Worm (Caenorhabditis elegans) whole organism, L1 larva: ENCODE measurements around the gene Y38H6C.9.

ENCODE experiments used
- Y116A8C.19 ChIP-seq: sonication (generic microtip); optimal IDR thresholded peaks from 2 replicates; lab custom pipeline; 2016; ENCODE audit warnings: missing compliant biosample characterization, missing genetic modification characterization, borderline replicate concordance
- aly-2 ChIP-seq: fragments of 150-350 bp; optimal IDR thresholded peaks from 2 replicates; lab custom pipeline; 2014; ENCODE audit warnings: missing biosample characterization, missing genetic modification characterization
- ceh-82 ChIP-seq, 3 experiments: fragments of 150-350 bp in 1 of 3; sonication (generic microtip) in 2 of 3; optimal IDR thresholded peaks; 2 replicates each; lab custom pipeline; 2014 to 2017; ENCODE audit warnings: missing biosample characterization in 3 of 3, missing genetic modification characterization in 3 of 3
- ceh-88 ChIP-seq: fragments of 200-800 bp; sonication (Bioruptor generic); IDR thresholded peaks from 2 replicates; pipeline ENCODE4 v1.3.6; 2022; ENCODE audit warnings: missing genetic modification characterization, missing compliant biosample characterization
- dsc-1 ChIP-seq: sonication (generic microtip); optimal IDR thresholded peaks from 2 replicates; lab custom pipeline; 2016; ENCODE audit warnings: mild to moderate bottlenecking, missing genetic modification characterization, missing compliant biosample characterization
- elt-2 ChIP-seq: sonication (generic microtip); optimal IDR thresholded peaks from 2 replicates; lab custom pipeline; 2016; ENCODE audit warnings: missing genetic modification characterization, mild to moderate bottlenecking, inconsistent platforms, missing compliant biosample characterization, missing genetic modification reagents
- fkh-10 ChIP-seq: sonication (generic microtip); optimal IDR thresholded peaks from 2 replicates; lab custom pipeline; 2017; ENCODE audit warnings: missing biosample characterization, missing genetic modification reagents, missing genetic modification characterization
- fkh-8 ChIP-seq: sonication (generic microtip); optimal IDR thresholded peaks from 2 replicates; lab custom pipeline; 2016; ENCODE audit warnings: mild to moderate bottlenecking, missing genetic modification characterization, missing compliant biosample characterization
- hlh-17 ChIP-seq: fragments of 200-800 bp; sonication (Bioruptor generic); optimal IDR thresholded peaks from 2 replicates; lab custom pipeline; 2018; ENCODE audit warnings: missing genetic modification characterization, mild to moderate bottlenecking, missing compliant biosample characterization, moderate library complexity, borderline replicate concordance
- hpl-2 ChIP-seq: fragments of 150-350 bp; optimal IDR thresholded peaks from 2 replicates; lab custom pipeline; 2014; ENCODE audit warnings: missing biosample characterization, missing genetic modification reagents, missing genetic modification characterization
- irx-1 ChIP-seq: sonication (generic microtip); optimal IDR thresholded peaks from 2 replicates; lab custom pipeline; 2016; ENCODE audit warnings: missing genetic modification characterization, missing compliant biosample characterization
- isw-1 ChIP-seq: fragments of 200-800 bp; sonication (Bioruptor generic); IDR thresholded peaks from 2 replicates; pipeline ENCODE4 v1.3.6; 2022; ENCODE audit warnings: missing genetic modification characterization, missing compliant biosample characterization
- lin-13 ChIP-seq: fragments of 150-350 bp; optimal IDR thresholded peaks from 2 replicates; lab custom pipeline; 2014; ENCODE audit warnings: missing biosample characterization, missing genetic modification reagents, missing genetic modification characterization
- lin-39 ChIP-seq: fragments of 150-350 bp; optimal IDR thresholded peaks from 2 replicates; lab custom pipeline; 2014; ENCODE audit warnings: missing biosample characterization, missing genetic modification reagents, missing genetic modification characterization
- lir-3 ChIP-seq: sonication (generic microtip); optimal IDR thresholded peaks from 2 replicates; lab custom pipeline; 2016; ENCODE audit warnings: mild to moderate bottlenecking, missing genetic modification characterization, moderate library complexity, missing compliant biosample characterization; ENCODE audit not compliant: poor library complexity
- lsy-2 ChIP-seq, 2 experiments: fragments of 150-350 bp; optimal IDR thresholded peaks; 2 replicates each; lab custom pipeline; 2014; ENCODE audit warnings: missing biosample characterization in 2 of 2, missing genetic modification characterization in 2 of 2
- nhr-11 ChIP-seq: fragments of 150-350 bp; optimal IDR thresholded peaks from 2 replicates; lab custom pipeline; 2014; ENCODE audit warnings: missing biosample characterization, missing genetic modification characterization
- nhr-12 ChIP-seq: sonication (generic microtip); optimal IDR thresholded peaks from 2 replicates; lab custom pipeline; 2017; ENCODE audit warnings: missing biosample characterization, missing genetic modification characterization
- nhr-20 ChIP-seq: sonication (generic microtip); optimal IDR thresholded peaks from 2 replicates; lab custom pipeline; 2016; ENCODE audit warnings: mild to moderate bottlenecking, missing genetic modification characterization, missing compliant biosample characterization
- nhr-237 ChIP-seq: fragments of 150-350 bp; optimal IDR thresholded peaks from 2 replicates; lab custom pipeline; 2014; ENCODE audit warnings: missing biosample characterization, missing genetic modification characterization
- nhr-71 ChIP-seq: sonication (generic microtip); optimal IDR thresholded peaks from 2 replicates; lab custom pipeline; 2016; ENCODE audit warnings: mild to moderate bottlenecking, missing genetic modification characterization, moderate library complexity, missing compliant biosample characterization
- nhr-85 ChIP-seq: sonication (generic microtip); peaks from one replicate; lab custom pipeline; 2016; ENCODE audit warnings: missing genetic modification characterization, inconsistent platforms, missing compliant biosample characterization
- pqm-1 ChIP-seq: sonication (generic microtip); optimal IDR thresholded peaks from 3 replicates; lab custom pipeline; 2017; ENCODE audit warnings: missing biosample characterization, missing genetic modification characterization
- rnt-1 ChIP-seq: sonication (generic microtip); optimal IDR thresholded peaks from 2 replicates; lab custom pipeline; 2016; ENCODE audit warnings: mild to moderate bottlenecking, missing genetic modification characterization, moderate library complexity, missing compliant biosample characterization
- snpc-4 ChIP-seq: fragments of 150-350 bp; optimal IDR thresholded peaks from 2 replicates; lab custom pipeline; 2014; ENCODE audit warnings: missing biosample characterization, missing genetic modification characterization
- snu-23 ChIP-seq: sonication (generic microtip); optimal IDR thresholded peaks from 2 replicates; lab custom pipeline; 2016; ENCODE audit warnings: missing genetic modification characterization, missing compliant biosample characterization
- sox-4 ChIP-seq: sonication (generic microtip); optimal IDR thresholded peaks from 2 replicates; lab custom pipeline; 2016; ENCODE audit warnings: missing genetic modification characterization, missing compliant biosample characterization
- swsn-7 ChIP-seq: sonication (generic microtip); optimal IDR thresholded peaks from 2 replicates; lab custom pipeline; 2016; ENCODE audit warnings: missing genetic modification characterization, missing compliant biosample characterization
- tbx-2 ChIP-seq: sonication (generic microtip); optimal IDR thresholded peaks from 2 replicates; lab custom pipeline; 2016; ENCODE audit warnings: missing genetic modification characterization, missing compliant biosample characterization
- tlp-1 ChIP-seq: fragments of 150-350 bp; optimal IDR thresholded peaks from 2 replicates; lab custom pipeline; 2014; ENCODE audit warnings: missing biosample characterization, missing genetic modification characterization
- unc-130 ChIP-seq: fragments of 150-350 bp; optimal IDR thresholded peaks from 2 replicates; lab custom pipeline; 2017; ENCODE audit warnings: missing biosample characterization, missing genetic modification characterization, inconsistent platforms
- unc-98 ChIP-seq: fragments of 200-800 bp; sonication (Bioruptor generic); IDR thresholded peaks from 2 replicates; pipeline ENCODE4 v1.3.6; 2022; ENCODE audit warnings: missing genetic modification characterization, missing compliant biosample characterization
- ztf-4 ChIP-seq: fragments of 150-350 bp; optimal IDR thresholded peaks from 2 replicates; lab custom pipeline; 2014; ENCODE audit warnings: missing biosample characterization, missing genetic modification characterization

Gene Y38H6C.9

ce11 chrV:20527493-20527892 is 5.4 kb upstream of the Y38H6C.9 start, which contains the start of gene Y38H6C.13:
Gene Y38H6C.13, plus strand, starts transcription at chrV:20527793.
- TF ChIP-seq hlh-17: no peak
- TF ChIP-seq fkh-8: peak; percentile 3

ce11 chrV:20525816-20526459 is 3.9 kb upstream of the Y38H6C.9 start, which contains the start of the genes srh-166 and Y38H6C.24:
Gene srh-166, minus strand, starts transcription at chrV:20525866.
Gene Y38H6C.24, plus strand, starts transcription at chrV:20526435.
- TF ChIP-seq nhr-20 (tag; lab: Kevin White, UChicago) (peak; percentile 23), nhr-12 (tag; lab: Kevin White, UChicago) (no peak), lsy-2 (tag; optimal IDR thresholded peaks at IDR 0.05; lab: Kevin White, UChicago) (no peak), elt-2 (tag; lab: Kevin White, UChicago) (peak; percentile 77), Y116A8C.19 (tag; lab: Kevin White, UChicago) (no peak), snpc-4 (tag; lab: Kevin White, UChicago) (no peak), ceh-82 (tag; optimal IDR thresholded peaks at IDR 0.05; lab: Kevin White, UChicago) (no peak), tbx-2 (tag; lab: Kevin White, UChicago) (no peak), lir-3 (tag; lab: Kevin White, UChicago) (no peak), pqm-1 (tag; lab: Kevin White, UChicago) (peak; percentile 86), irx-1 (tag; lab: Kevin White, UChicago) (no peak), tlp-1 (tag; lab: Kevin White, UChicago) (no peak), sox-4 (no peak), dsc-1 (no peak), lin-39 (tag; lab: Kevin White, UChicago) (no peak), unc-130 (tag; lab: Kevin White, UChicago) (no peak), ceh-88 (GFP tag; lab: Robert Waterston, UW) (no peak), nhr-11 (tag; lab: Kevin White, UChicago) (no peak), hpl-2 (GFP tag; lab: Kevin White, UChicago) (no peak), swsn-7 (tag; lab: Kevin White, UChicago) (no peak), nhr-71 (no peak), isw-1 (GFP tag; lab: Robert Waterston, UW) (no peak), fkh-10 (GFP tag; lab: Kevin White, UChicago) (no peak)
- TF ChIP-seq, all 84 proteins: peak for 3

- no peak for TF ChIP-seq rnt-1
- no peak for TF ChIP-seq ztf-4 (tag; lab: Kevin White, UChicago)
- TF ChIP-seq nhr-237 (tag; lab: Kevin White, UChicago): no peak
- no peak for TF ChIP-seq unc-98 (GFP tag; lab: Robert Waterston, UW)
- no peak for TF ChIP-seq snu-23
- TF ChIP-seq nhr-11 (tag; lab: Kevin White, UChicago): no peak
- no peak for TF ChIP-seq swsn-7 (tag; lab: Kevin White, UChicago)
These were observed 3.1 kb downstream of the Y38H6C.9 start, which contains the start of gene Y38H6C.25 for ce11 chrV:20518927-20519326. Gene Y38H6C.25, plus strand, starts transcription at chrV:20519227.

- TF ChIP-seq lin-13: no peak
- no peak for TF ChIP-seq aly-2 (tag; lab: Kevin White, UChicago)
- TF ChIP-seq rnt-1: no peak
- no peak for TF ChIP-seq tlp-1 (tag; lab: Kevin White, UChicago)
- no peak for TF ChIP-seq nhr-20 (tag; lab: Kevin White, UChicago)
- TF ChIP-seq ceh-88 (GFP tag; lab: Robert Waterston, UW): no peak
- TF ChIP-seq nhr-85: peak; percentile 37
These were observed 5.1 kb downstream of the Y38H6C.9 start for ce11 chrV:20517005-20517404.

ce11 chrV:20514483-20514882 is 7.6 kb downstream of the Y38H6C.9 start:
- TF ChIP-seq elt-2 (tag; lab: Kevin White, UChicago) (peak; percentile 6), irx-1 (tag; lab: Kevin White, UChicago) (no peak)
